Worm (Caenorhabditis elegans) whole organism, L3 larva: Measurements from ENCODE around the gene puf-12.

ENCODE experiments used
- ama-1 ChIP-seq: fragments of 150-350 bp; optimal IDR thresholded peaks from 2 replicates; lab custom pipeline; 2018
- ceh-9 ChIP-seq: sonication (generic microtip); optimal IDR thresholded peaks from 2 replicates; lab custom pipeline; 2018; ENCODE audit warnings: missing biosample characterization, missing genetic modification characterization
- elt-2 ChIP-seq: sonication (generic microtip); optimal IDR thresholded peaks from 2 replicates; lab custom pipeline; 2016; ENCODE audit warnings: missing genetic modification reagents, mild to moderate bottlenecking, missing genetic modification characterization, missing compliant biosample characterization
- jun-1 ChIP-seq: fragments of 150-350 bp; optimal IDR thresholded peaks from 2 replicates; lab custom pipeline; 2014; ENCODE audit warnings: missing biosample characterization, missing genetic modification reagents, missing genetic modification characterization
- nhr-11 ChIP-seq: fragments of 150-350 bp; optimal IDR thresholded peaks from 2 replicates; lab custom pipeline; 2014; ENCODE audit warnings: missing biosample characterization, missing genetic modification characterization
- nhr-77 ChIP-seq: fragments of 150-350 bp; optimal IDR thresholded peaks from 2 replicates; lab custom pipeline; 2014; ENCODE audit warnings: missing biosample characterization, missing genetic modification characterization
- snpc-4 ChIP-seq: fragments of 150-350 bp; optimal IDR thresholded peaks from 2 replicates; lab custom pipeline; 2014; ENCODE audit warnings: missing biosample characterization, missing genetic modification characterization
- ztf-11 ChIP-seq: fragments of 150-350 bp; optimal IDR thresholded peaks from 2 replicates; lab custom pipeline; 2014; ENCODE audit warnings: missing biosample characterization, missing genetic modification characterization

DNA sequence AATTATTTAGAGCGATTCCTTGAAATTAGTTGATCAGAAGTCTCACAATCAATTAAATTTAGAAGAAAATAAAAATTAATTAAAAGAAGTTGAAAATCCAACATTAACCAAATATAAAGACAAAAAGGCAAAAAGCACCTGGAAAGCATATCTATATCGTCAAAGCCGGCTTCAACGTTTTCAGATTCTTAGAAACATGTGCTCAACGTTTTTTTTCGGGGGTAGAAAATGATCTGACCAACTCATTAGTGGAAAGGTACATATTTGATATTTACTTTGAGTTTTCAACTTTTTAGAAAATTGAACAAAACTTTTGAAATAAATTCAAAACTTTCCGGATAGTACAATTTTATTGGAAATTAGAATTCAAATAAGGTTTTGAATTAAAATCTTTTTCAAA lies 32.7 kb downstream of the puf-12 start:
- no peak for TF ChIP-seq jun-1 (tag; lab: Kevin White, UChicago)
- TF ChIP-seq snpc-4 (tag; lab: Kevin White, UChicago) = no peak
- TF ChIP-seq ama-1 = no peak
- TF ChIP-seq ztf-11 (tag; lab: Kevin White, UChicago) = no peak
- TF ChIP-seq elt-2 = no peak
- no peak for TF ChIP-seq ceh-9 (tag; lab: Kevin White, UChicago)
- no peak for TF ChIP-seq nhr-77 (tag; lab: Kevin White, UChicago)
- peak; percentile 39 for TF ChIP-seq nhr-11
